Worm (Caenorhabditis elegans) whole organism, L2 larva: ENCODE data around the gene Y105C5A.1269.

Experiments
- aly-2 ChIP-seq: fragments of 150-350 bp; optimal IDR thresholded peaks from 2 replicates; lab custom pipeline; 2014; ENCODE audit warnings: missing biosample characterization, missing genetic modification characterization
- ceh-82 ChIP-seq: fragments of 150-350 bp; optimal IDR thresholded peaks from 2 replicates; lab custom pipeline; 2014; ENCODE audit warnings: missing biosample characterization, missing genetic modification characterization
- dmd-4 ChIP-seq: sonication (generic microtip); optimal IDR thresholded peaks from 2 replicates; lab custom pipeline; 2017; ENCODE audit warnings: missing biosample characterization, missing genetic modification characterization
- egl-27 ChIP-seq: sonication (generic microtip); optimal IDR thresholded peaks from 3 replicates; lab custom pipeline; 2017; ENCODE audit warnings: missing biosample characterization, missing genetic modification reagents, missing genetic modification characterization
- elt-1 ChIP-seq: fragments of 150-350 bp; optimal IDR thresholded peaks from 2 replicates; lab custom pipeline; 2014; ENCODE audit warnings: missing biosample characterization, missing genetic modification characterization
- fos-1 ChIP-seq: fragments of 150-350 bp; optimal IDR thresholded peaks from 2 replicates; lab custom pipeline; 2014; ENCODE audit warnings: missing biosample characterization, missing genetic modification characterization
- lin-39 ChIP-seq: fragments of 150-350 bp; optimal IDR thresholded peaks from 2 replicates; lab custom pipeline; 2014; ENCODE audit warnings: missing biosample characterization, missing genetic modification reagents, missing genetic modification characterization
- mdl-1 ChIP-seq, 2 experiments: fragments of 150-350 bp in 1 of 2; sonication (generic microtip) in 1 of 2; optimal IDR thresholded peaks; 2 replicates each; lab custom pipeline; 2017; ENCODE audit warnings: missing biosample characterization in 2 of 2, missing genetic modification characterization in 2 of 2
- nhr-129 ChIP-seq: fragments of 150-350 bp; optimal IDR thresholded peaks from 2 replicates; lab custom pipeline; 2014; ENCODE audit warnings: missing biosample characterization, missing genetic modification characterization
- nhr-23 ChIP-seq: fragments of 150-350 bp; optimal IDR thresholded peaks from 2 replicates; lab custom pipeline; 2014; ENCODE audit warnings: missing biosample characterization, missing genetic modification reagents, missing genetic modification characterization
- nhr-237 ChIP-seq: fragments of 150-350 bp; optimal IDR thresholded peaks from 2 replicates; lab custom pipeline; 2014; ENCODE audit warnings: missing biosample characterization, missing genetic modification characterization
- nhr-77 ChIP-seq: fragments of 150-350 bp; optimal IDR thresholded peaks from 2 replicates; lab custom pipeline; 2014; ENCODE audit warnings: missing biosample characterization, missing genetic modification characterization
- skn-1 ChIP-seq: sonication (generic microtip); optimal IDR thresholded peaks from 2 replicates; lab custom pipeline; 2017; ENCODE audit warnings: missing biosample characterization, missing genetic modification characterization
- ztf-4 ChIP-seq: fragments of 150-350 bp; optimal IDR thresholded peaks from 2 replicates; lab custom pipeline; 2014; ENCODE audit warnings: missing biosample characterization, missing genetic modification characterization

DNA sequence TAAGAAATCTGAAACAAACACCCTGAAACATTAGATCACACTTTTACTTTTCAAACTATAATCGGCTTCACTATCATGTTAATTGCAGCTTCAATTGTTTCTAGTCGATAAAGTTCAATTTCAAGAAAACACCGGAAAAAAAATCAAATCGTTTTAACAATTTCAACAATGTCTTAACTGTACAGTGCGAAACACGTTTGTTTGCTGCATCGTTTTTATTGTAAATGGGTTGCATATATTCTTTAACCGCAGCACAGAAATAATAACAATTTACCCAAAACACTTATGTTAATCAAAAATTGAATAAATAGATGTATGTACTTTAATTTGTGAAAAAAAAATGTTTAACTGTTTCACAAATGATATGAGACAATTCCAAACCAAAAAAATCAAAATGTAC lies 3.1 kb upstream of the Y105C5A.1269 start:
- TF ChIP-seq egl-27 (tag; lab: Kevin White, UChicago) (no peak), ztf-4 (tag; lab: Kevin White, UChicago) (no peak), dmd-4 (tag; lab: Kevin White, UChicago) (no peak), ceh-82 (tag; lab: Kevin White, UChicago) (no peak), nhr-23 (tag; lab: Kevin White, UChicago) (no peak), nhr-129 (tag; lab: Kevin White, UChicago) (no peak), aly-2 (tag; lab: Kevin White, UChicago) (no peak), lin-39 (tag; lab: Kevin White, UChicago) (no peak), mdl-1 (tag; optimal IDR thresholded peaks at IDR 0.05; lab: Kevin White, UChicago) (no peak), fos-1 (tag; lab: Kevin White, UChicago) (no peak), skn-1 (tag; lab: Kevin White, UChicago) (no peak), nhr-237 (tag; lab: Kevin White, UChicago) (no peak), nhr-77 (tag; lab: Kevin White, UChicago) (no peak), elt-1 (tag; lab: Kevin White, UChicago) (no peak)
